Worm (Caenorhabditis elegans) whole organism, mixed stage, embryonic: ENCODE data around the gene str-81.

Experiments used
- M03D4.4 ChIP-seq: sonication (generic microtip); optimal IDR thresholded peaks from 2 replicates; lab custom pipeline; 2017; ENCODE audit warnings: mild to moderate bottlenecking, missing genetic modification characterization, missing compliant biosample characterization
- bed-3 ChIP-seq: fragments of 200-800 bp; sonication (Bioruptor generic); optimal IDR thresholded peaks from 3 replicates; lab custom pipeline; 2018; ENCODE audit warnings: mild to moderate bottlenecking, missing genetic modification characterization, moderate library complexity, missing compliant biosample characterization
- blmp-1 ChIP-seq: fragments of 150-350 bp; optimal IDR thresholded peaks from 2 replicates; lab custom pipeline; 2014; ENCODE audit warnings: missing biosample characterization, missing genetic modification characterization
- ceh-39 ChIP-seq: fragments of 150-350 bp; optimal IDR thresholded peaks from 2 replicates; lab custom pipeline; 2014; ENCODE audit warnings: missing biosample characterization, missing genetic modification characterization
- ceh-43 ChIP-seq: fragments of 200-800 bp; sonication (Bioruptor generic); optimal IDR thresholded peaks from 2 replicates; lab custom pipeline; 2018; ENCODE audit warnings: mild to moderate bottlenecking, missing genetic modification characterization, moderate library complexity, missing compliant biosample characterization
- ceh-83 ChIP-seq: fragments of 200-800 bp; sonication (Bioruptor generic); optimal IDR thresholded peaks from 2 replicates; lab custom pipeline; 2018; ENCODE audit warnings: mild to moderate bottlenecking, missing genetic modification characterization, missing compliant biosample characterization
- cnd-1 ChIP-seq: fragments of 200-800 bp; sonication (Bioruptor generic); optimal IDR thresholded peaks from 2 replicates; lab custom pipeline; 2018; ENCODE audit warnings: mild to moderate bottlenecking, missing genetic modification characterization, missing compliant biosample characterization
- elt-1 ChIP-seq: sonication (generic microtip); optimal IDR thresholded peaks from 2 replicates; lab custom pipeline; 2017; ENCODE audit warnings: missing genetic modification characterization, mild to moderate bottlenecking, missing compliant biosample characterization, antibody characterized with exemption, moderate library complexity, borderline replicate concordance; ENCODE audit not compliant: insufficient read depth
- hlh-1 ChIP-seq: fragments of 150-350 bp; optimal IDR thresholded peaks from 2 replicates; lab custom pipeline; 2014; ENCODE audit warnings: missing biosample characterization, missing genetic modification reagents, missing genetic modification characterization
- lsy-2 ChIP-seq: fragments of 150-350 bp; optimal IDR thresholded peaks from 2 replicates; lab custom pipeline; 2014; ENCODE audit warnings: missing biosample characterization, missing genetic modification characterization
- mab-5 ChIP-seq: fragments of 150-350 bp; optimal IDR thresholded peaks from 2 replicates; lab custom pipeline; 2014; ENCODE audit warnings: missing biosample characterization, missing genetic modification characterization
- mep-1 ChIP-seq: fragments of 150-350 bp; optimal IDR thresholded peaks from 2 replicates; lab custom pipeline; 2017; ENCODE audit warnings: missing biosample characterization, missing genetic modification reagents, missing genetic modification characterization, inconsistent platforms
- mls-2 ChIP-seq: sonication (generic microtip); optimal IDR thresholded peaks from 2 replicates; lab custom pipeline; 2016; ENCODE audit warnings: mild to moderate bottlenecking, missing genetic modification characterization, moderate library complexity, missing compliant biosample characterization
- nhr-12 ChIP-seq: fragments of 150-350 bp; optimal IDR thresholded peaks from 2 replicates; lab custom pipeline; 2014; ENCODE audit warnings: missing biosample characterization, missing genetic modification characterization
- nhr-2 ChIP-seq: fragments of 150-350 bp; optimal IDR thresholded peaks from 2 replicates; lab custom pipeline; 2014; ENCODE audit warnings: missing biosample characterization, missing genetic modification characterization
- nhr-237 ChIP-seq: fragments of 150-350 bp; optimal IDR thresholded peaks from 2 replicates; lab custom pipeline; 2014; ENCODE audit warnings: missing biosample characterization, missing genetic modification characterization
- nhr-28 ChIP-seq: fragments of 150-350 bp; optimal IDR thresholded peaks from 2 replicates; lab custom pipeline; 2014; ENCODE audit warnings: missing biosample characterization, missing genetic modification characterization
- nhr-76 ChIP-seq: sonication (generic microtip); optimal IDR thresholded peaks from 2 replicates; lab custom pipeline; 2017; ENCODE audit warnings: missing biosample characterization, missing genetic modification characterization
- pha-4 ChIP-seq: fragments of 150-350 bp; optimal IDR thresholded peaks from 2 replicates; lab custom pipeline; 2018; ENCODE audit warnings: missing biosample characterization, missing genetic modification reagents, missing genetic modification characterization
- sem-2 ChIP-seq: fragments of 200-800 bp; sonication (Bioruptor generic); optimal IDR thresholded peaks from 2 replicates; lab custom pipeline; 2018; ENCODE audit warnings: mild to moderate bottlenecking, missing genetic modification characterization, missing compliant biosample characterization
- snpc-4 ChIP-seq: fragments of 150-350 bp; optimal IDR thresholded peaks from 2 replicates; lab custom pipeline; 2014; ENCODE audit warnings: missing biosample characterization, missing genetic modification characterization
- sptf-1 ChIP-seq: sonication (generic microtip); optimal IDR thresholded peaks from 2 replicates; lab custom pipeline; 2017; ENCODE audit warnings: mild to moderate bottlenecking, missing genetic modification characterization, moderate library complexity, missing compliant biosample characterization
- tbx-8 ChIP-seq: fragments of 200-800 bp; sonication (Bioruptor generic); optimal IDR thresholded peaks from 2 replicates; lab custom pipeline; 2018; ENCODE audit warnings: mild to moderate bottlenecking, missing genetic modification characterization, moderate library complexity, missing compliant biosample characterization
- unc-120 ChIP-seq: sonication (generic microtip); optimal IDR thresholded peaks from 2 replicates; lab custom pipeline; 2017; ENCODE audit warnings: missing genetic modification characterization, missing compliant biosample characterization; ENCODE audit not compliant: poor library complexity, severe bottlenecking
- unc-62 ChIP-seq: fragments of 150-350 bp; optimal IDR thresholded peaks from 2 replicates; lab custom pipeline; 2014; ENCODE audit warnings: missing biosample characterization, missing genetic modification reagents, missing genetic modification characterization
- zip-8 ChIP-seq: fragments of 150-350 bp; optimal IDR thresholded peaks from 2 replicates; lab custom pipeline; 2014; ENCODE audit warnings: missing biosample characterization, missing genetic modification characterization
- ztf-11 ChIP-seq: fragments of 150-350 bp; optimal IDR thresholded peaks from 2 replicates; lab custom pipeline; 2014; ENCODE audit warnings: missing biosample characterization, missing genetic modification characterization

str-81 gene

ce11 chrV:19250983-19251382 lies at the start of gene str-81:
TSS of gene str-81 (minus strand) at chrV:19251083.
- TF ChIP-seq nhr-2 (tag; lab: Kevin White, UChicago) (peak; percentile 36), tbx-8 (GFP tag; lab: Kevin White, UChicago) (no peak), unc-120 (tag; lab: Kevin White, UChicago) (no peak), nhr-76 (tag; lab: Kevin White, UChicago) (no peak), cnd-1 (peak; percentile 16), blmp-1 (tag; lab: Kevin White, UChicago) (no peak), mls-2 (tag; lab: Kevin White, UChicago) (no peak), mab-5 (tag; lab: Kevin White, UChicago) (no peak)
- TF ChIP-seq, all 35 proteins: peak for 2

ce11 chrV:19299262-19299661 lies 48.4 kb upstream of the str-81 start, which contains the start of gene F55C9.14:
TSS of gene F55C9.14 (plus strand) at chrV:19299562.
- no peak for TF ChIP-seq ztf-11 (tag; lab: Kevin White, UChicago)
- no peak for TF ChIP-seq sem-2 (GFP tag; lab: Kevin White, UChicago)
- TF ChIP-seq nhr-28 (tag; lab: Kevin White, UChicago), result no peak
- no peak for TF ChIP-seq mls-2 (tag; lab: Kevin White, UChicago)
- TF ChIP-seq nhr-76 (tag; lab: Kevin White, UChicago), result no peak
- TF ChIP-seq nhr-237 (tag; lab: Kevin White, UChicago), result no peak
- TF ChIP-seq ceh-43 (GFP tag; lab: Kevin White, UChicago), result no peak
- no peak for TF ChIP-seq bed-3 (GFP tag; lab: Kevin White, UChicago)

ce11 chrV:19297510-19297909 lies 46.6 kb upstream of the str-81 start, which contains the start of gene fbxb-60:
TSS of gene fbxb-60 (plus strand) at chrV:19297810.
- TF ChIP-seq tbx-8 (GFP tag; lab: Kevin White, UChicago), result no peak
- no peak for TF ChIP-seq ztf-11 (tag; lab: Kevin White, UChicago)
- no peak for TF ChIP-seq ceh-39
- TF ChIP-seq pha-4, result no peak
- TF ChIP-seq mep-1 (tag; lab: Kevin White, UChicago), result no peak
- no peak for TF ChIP-seq elt-1 (tag; lab: Kevin White, UChicago)
- TF ChIP-seq nhr-76 (tag; lab: Kevin White, UChicago), result no peak
- TF ChIP-seq nhr-28 (tag; lab: Kevin White, UChicago), result no peak
- TF ChIP-seq M03D4.4 (tag; lab: Kevin White, UChicago), result no peak
- no peak for TF ChIP-seq nhr-2 (tag; lab: Kevin White, UChicago)
- TF ChIP-seq sem-2 (GFP tag; lab: Kevin White, UChicago), result no peak
- no peak for TF ChIP-seq nhr-237 (tag; lab: Kevin White, UChicago)
- no peak for TF ChIP-seq zip-8 (tag; lab: Kevin White, UChicago)
- no peak for TF ChIP-seq hlh-1
- no peak for TF ChIP-seq unc-62 (GFP tag; lab: Kevin White, UChicago)

ce11 chrV:19296723-19297122 lies 45.8 kb upstream of the str-81 start, which contains the start of gene F55C9.6:
TSS of gene F55C9.6 (minus strand) at chrV:19296823.
- TF ChIP-seq snpc-4 (tag; lab: Kevin White, UChicago) (no peak), pha-4 (no peak), ceh-83 (GFP tag; lab: Kevin White, UChicago) (no peak), blmp-1 (tag; lab: Kevin White, UChicago) (no peak), nhr-12 (tag; lab: Kevin White, UChicago) (no peak), ceh-43 (GFP tag; lab: Kevin White, UChicago) (no peak)

- TF ChIP-seq nhr-76 (tag; lab: Kevin White, UChicago) (no peak), cnd-1 (no peak), lsy-2 (tag; lab: Kevin White, UChicago) (no peak), mab-5 (tag; lab: Kevin White, UChicago) (no peak), mep-1 (tag; lab: Kevin White, UChicago) (no peak), nhr-237 (tag; lab: Kevin White, UChicago) (no peak), snpc-4 (tag; lab: Kevin White, UChicago) (no peak), tbx-8 (GFP tag; lab: Kevin White, UChicago) (no peak), nhr-28 (tag; lab: Kevin White, UChicago) (no peak), elt-1 (tag; lab: Kevin White, UChicago) (no peak), sptf-1 (tag; lab: Kevin White, UChicago) (no peak), ceh-39 (no peak), blmp-1 (tag; lab: Kevin White, UChicago) (no peak), M03D4.4 (tag; lab: Kevin White, UChicago) (no peak), ceh-83 (GFP tag; lab: Kevin White, UChicago) (no peak)
Measured at ce11 chrV:19293025-19293424, 42.1 kb upstream of the str-81 start, which contains the start of gene F55C9.5. TSS of gene F55C9.5 (minus strand) at chrV:19293125.
